Worm (Caenorhabditis elegans) whole organism, L4 larva: ENCODE measurements around the gene trpp-5.
A peak's percentile ranks its signal among the peaks of the same experiment; 100 is the strongest.

Experiments used
- T20F7.1 ChIP-seq: fragments of 200-800 bp; sonication (Bioruptor generic); optimal IDR thresholded peaks from 2 replicates; lab custom pipeline; 2018; ENCODE audit warnings: mild to moderate bottlenecking, missing genetic modification characterization, missing compliant biosample characterization
- T26A8.4 ChIP-seq: fragments of 200-800 bp; sonication (Bioruptor generic); IDR thresholded peaks from 2 replicates; pipeline ENCODE4 v1.3.6; 2022; ENCODE audit warnings: missing genetic modification characterization, missing compliant biosample characterization
- Y105C5A.15 ChIP-seq: fragments of 200-800 bp; sonication (Bioruptor generic); IDR thresholded peaks from 2 replicates; pipeline ENCODE4 v1.3.6; 2022; ENCODE audit warnings: missing genetic modification characterization, missing compliant biosample characterization
- Y48G9A.11 ChIP-seq: fragments of 200-800 bp; sonication (Bioruptor generic); IDR thresholded peaks from 2 replicates; pipeline ENCODE4 v1.3.6; 2022; ENCODE audit warnings: missing genetic modification reagents, missing genetic modification characterization, missing compliant biosample characterization
- aha-1 ChIP-seq: fragments of 150-350 bp; peaks from one replicate; lab custom pipeline; 2014; ENCODE audit warnings: missing biosample characterization, missing genetic modification characterization
- arid-1 ChIP-seq: fragments of 200-800 bp; sonication (Bioruptor generic); conservative IDR thresholded peaks from 2 replicates; pipeline ENCODE4 v1.3.6; 2022; ENCODE audit warnings: missing genetic modification reagents, missing genetic modification characterization, missing compliant biosample characterization
- attf-4 ChIP-seq: sonication (generic microtip); optimal IDR thresholded peaks from 3 replicates; lab custom pipeline; 2017; ENCODE audit warnings: missing biosample characterization, missing genetic modification characterization
- ceh-44 ChIP-seq: fragments of 200-800 bp; sonication (Bioruptor generic); IDR thresholded peaks from 2 replicates; pipeline ENCODE4 v1.3.6; 2022; ENCODE audit warnings: missing genetic modification reagents, missing genetic modification characterization, missing compliant biosample characterization
- ces-1 ChIP-seq: fragments of 150-350 bp; sonication (generic microtip); optimal IDR thresholded peaks from 4 replicates; lab custom pipeline; 2014; ENCODE audit warnings: missing biosample characterization, missing genetic modification reagents, missing genetic modification characterization
- ctbp-1 ChIP-seq: fragments of 200-800 bp; sonication (Bioruptor generic); IDR thresholded peaks from 2 replicates; pipeline ENCODE4 v1.3.6; 2022; ENCODE audit warnings: missing genetic modification reagents, missing genetic modification characterization, missing compliant biosample characterization
- dmd-6 ChIP-seq: fragments of 200-800 bp; sonication (Bioruptor generic); IDR thresholded peaks from 2 replicates; pipeline ENCODE4 v1.3.6; 2022; ENCODE audit warnings: missing genetic modification reagents, missing genetic modification characterization, missing compliant biosample characterization
- dpl-1 ChIP-seq: fragments of 150-350 bp; optimal IDR thresholded peaks from 2 replicates; lab custom pipeline; 2014; ENCODE audit warnings: missing biosample characterization, missing genetic modification reagents, missing genetic modification characterization
- egl-27 ChIP-seq: sonication (generic microtip); optimal IDR thresholded peaks from 3 replicates; lab custom pipeline; 2017; ENCODE audit warnings: missing biosample characterization, missing genetic modification reagents, missing genetic modification characterization
- fos-1 ChIP-seq: fragments of 150-350 bp; optimal IDR thresholded peaks from 2 replicates; lab custom pipeline; 2014; ENCODE audit warnings: missing biosample characterization, missing genetic modification characterization
- gei-8 ChIP-seq: fragments of 200-800 bp; sonication (Bioruptor generic); optimal IDR thresholded peaks from 2 replicates; lab custom pipeline; 2018; ENCODE audit warnings: mild to moderate bottlenecking, missing genetic modification characterization, missing compliant biosample characterization
- hlh-30 ChIP-seq: sonication (generic microtip); optimal IDR thresholded peaks from 2 replicates; lab custom pipeline; 2017; ENCODE audit warnings: antibody characterized with exemption, mild to moderate bottlenecking, missing genetic modification characterization, missing compliant biosample characterization; ENCODE audit not compliant: insufficient read depth
- hmg-1.1 ChIP-seq: fragments of 200-800 bp; sonication (Bioruptor generic); IDR thresholded peaks from 2 replicates; pipeline ENCODE4 v1.3.6; 2022; ENCODE audit warnings: missing genetic modification reagents, missing genetic modification characterization, missing compliant biosample characterization
- lin-38 ChIP-seq: fragments of 200-800 bp; sonication (Bioruptor generic); IDR thresholded peaks from 2 replicates; pipeline ENCODE4 v1.3.6; 2022; ENCODE audit warnings: missing genetic modification reagents, missing genetic modification characterization, missing compliant biosample characterization
- lin-39 ChIP-seq: fragments of 150-350 bp; optimal IDR thresholded peaks from 2 replicates; lab custom pipeline; 2014; ENCODE audit warnings: missing biosample characterization, missing genetic modification reagents, missing genetic modification characterization
- lsy-2 ChIP-seq, 2 experiments: fragments of 150-350 bp in 1 of 2; sonication (generic microtip) in 1 of 2; optimal IDR thresholded peaks; 2 replicates each; lab custom pipeline; 2014 to 2017; ENCODE audit warnings: missing biosample characterization in 2 of 2, missing genetic modification characterization in 2 of 2
- mdl-1 ChIP-seq, 2 experiments: fragments of 150-350 bp in 1 of 2; sonication (generic microtip) in 1 of 2; optimal IDR thresholded peaks; 2 replicates each; lab custom pipeline; 2014 to 2017; ENCODE audit warnings: missing biosample characterization in 2 of 2, missing genetic modification characterization in 2 of 2
- mdt-29 ChIP-seq: fragments of 200-800 bp; sonication (Bioruptor generic); IDR thresholded peaks from 2 replicates; pipeline ENCODE4 v1.3.6; 2022; ENCODE audit warnings: missing genetic modification reagents, missing genetic modification characterization, missing compliant biosample characterization
- mes-2 ChIP-seq: sonication (generic microtip); optimal IDR thresholded peaks from 2 replicates; lab custom pipeline; 2016; ENCODE audit warnings: missing genotype, mild to moderate bottlenecking, missing genetic modification characterization, missing compliant biosample characterization; ENCODE audit not compliant: poor library complexity, severe bottlenecking
- mxl-2 ChIP-seq: fragments of 200-800 bp; sonication (Bioruptor generic); conservative IDR thresholded peaks from 2 replicates; pipeline ENCODE4 v1.3.6; 2022; ENCODE audit warnings: missing genetic modification reagents, missing genetic modification characterization, missing compliant biosample characterization
- mxl-3 ChIP-seq: fragments of 200-800 bp; sonication (Bioruptor generic); optimal IDR thresholded peaks from 2 replicates; lab custom pipeline; 2018; ENCODE audit warnings: mild to moderate bottlenecking, missing genetic modification characterization, missing compliant biosample characterization
- nhr-11 ChIP-seq: fragments of 150-350 bp; optimal IDR thresholded peaks from 2 replicates; lab custom pipeline; 2014; ENCODE audit warnings: missing biosample characterization, missing genetic modification characterization
- nhr-28 ChIP-seq: fragments of 150-350 bp; optimal IDR thresholded peaks from 2 replicates; lab custom pipeline; 2014; ENCODE audit warnings: missing biosample characterization, missing genetic modification characterization
- nhr-41 ChIP-seq: fragments of 200-800 bp; sonication (Bioruptor generic); IDR thresholded peaks from 2 replicates; pipeline ENCODE4 v1.3.6; 2022; ENCODE audit warnings: missing genetic modification reagents, missing genetic modification characterization, missing compliant biosample characterization
- nhr-48 ChIP-seq: sonication (generic microtip); optimal IDR thresholded peaks from 2 replicates; lab custom pipeline; 2016; ENCODE audit warnings: mild to moderate bottlenecking, missing genetic modification characterization, missing compliant biosample characterization
- nhr-76 ChIP-seq: fragments of 150-350 bp; optimal IDR thresholded peaks from 2 replicates; lab custom pipeline; 2014; ENCODE audit warnings: missing biosample characterization, missing genetic modification characterization
- nhr-77 ChIP-seq: fragments of 150-350 bp; optimal IDR thresholded peaks from 2 replicates; lab custom pipeline; 2014; ENCODE audit warnings: missing biosample characterization, missing genetic modification characterization
- pha-4 ChIP-seq, 2 experiments: fragments of 150-350 bp in 1 of 2; fragments of 200-800 bp in 1 of 2; sonication (Bioruptor generic) in 1 of 2; IDR thresholded peaks in 1 of 2; optimal IDR thresholded peaks in 1 of 2; 2 replicates each; pipeline versions ENCODE4 v1.3.6 to Lab custom; 2014 to 2022; ENCODE audit warnings: missing genetic modification characterization in 2 of 2, missing genetic modification reagents in 2 of 2, missing biosample characterization in 1 of 2, missing compliant biosample characterization in 1 of 2
- php-3 ChIP-seq: fragments of 200-800 bp; sonication (Bioruptor generic); IDR thresholded peaks from 2 replicates; pipeline ENCODE4 v1.3.6; 2022; ENCODE audit warnings: missing genetic modification reagents, missing genetic modification characterization, missing compliant biosample characterization
- pqm-1 ChIP-seq: sonication (generic microtip); optimal IDR thresholded peaks from 2 replicates; lab custom pipeline; 2017; ENCODE audit warnings: missing biosample characterization, missing genetic modification characterization
- rbr-2 ChIP-seq: sonication (generic microtip); optimal IDR thresholded peaks from 2 replicates; lab custom pipeline; 2016; ENCODE audit warnings: missing genotype, missing genetic modification characterization, missing compliant biosample characterization
- set-16 ChIP-seq: fragments of 200-800 bp; sonication (Bioruptor generic); IDR thresholded peaks from 2 replicates; pipeline ENCODE4 v1.3.6; 2022; ENCODE audit warnings: missing genetic modification reagents, missing genetic modification characterization, missing compliant biosample characterization
- snpc-1.2 ChIP-seq: fragments of 200-800 bp; sonication (Bioruptor generic); IDR thresholded peaks from 2 replicates; pipeline ENCODE4 v1.3.6; 2022; ENCODE audit warnings: missing genetic modification reagents, missing genetic modification characterization, missing compliant biosample characterization
- spr-1 ChIP-seq: sonication (generic microtip); optimal IDR thresholded peaks from 2 replicates; lab custom pipeline; 2016; ENCODE audit warnings: mild to moderate bottlenecking, missing genetic modification characterization, missing compliant biosample characterization
- spr-3 ChIP-seq: fragments of 200-800 bp; sonication (Bioruptor generic); optimal IDR thresholded peaks from 2 replicates; lab custom pipeline; 2018; ENCODE audit warnings: mild to moderate bottlenecking, missing genetic modification characterization, missing compliant biosample characterization
- tag-97 ChIP-seq: fragments of 200-800 bp; sonication (Bioruptor generic); IDR thresholded peaks from 2 replicates; pipeline ENCODE4 v1.3.6; 2022; ENCODE audit warnings: missing genetic modification characterization, missing compliant biosample characterization
- unc-62 ChIP-seq, 3 experiments: fragments of 150-350 bp in 1 of 3; sonication (generic microtip); optimal IDR thresholded peaks in 2 of 3; peaks in 1 of 3; 1 replicate in 1 of 3; 2 replicates in 2 of 3; lab custom pipeline; 2014 to 2017; ENCODE audit warnings: missing biosample characterization in 3 of 3, missing genetic modification characterization in 3 of 3, missing genetic modification reagents in 3 of 3, missing genotype in 1 of 3
- zip-2 ChIP-seq: fragments of 150-350 bp; optimal IDR thresholded peaks from 2 replicates; lab custom pipeline; 2014; ENCODE audit warnings: missing biosample characterization, missing genetic modification characterization

The trpp-5 gene

DNA sequence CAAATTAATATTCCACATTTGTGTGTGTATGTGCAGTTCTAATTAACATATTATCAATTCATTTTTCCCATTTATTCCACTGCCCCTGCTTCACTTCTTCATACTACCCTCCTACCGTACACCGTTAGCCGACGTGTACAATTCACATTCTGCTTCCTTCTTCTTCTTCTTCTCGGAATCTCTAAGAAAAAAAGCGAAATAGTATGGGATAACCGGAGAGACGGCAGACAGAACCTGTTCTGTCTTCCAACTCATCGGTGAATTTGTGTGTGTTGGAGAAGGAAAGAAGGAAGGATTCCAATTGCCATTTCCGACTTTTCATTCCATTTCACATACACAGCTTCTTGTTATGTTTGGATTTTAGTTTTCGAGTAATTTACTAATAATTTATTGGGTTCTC lies 35.4 kb upstream of the trpp-5 start:
- TF ChIP-seq unc-62 (GFP tag; optimal IDR thresholded peaks at IDR 0.05 in 1 of 2; lab: Kevin White, UChicago) (peak in 1 of 2 experiments; percentile 85), unc-62 (tag; optimal IDR thresholded peaks at IDR 0.05; lab: Kevin White, UChicago) (no peak), lin-38 (no peak), Y48G9A.11 (GFP tag; lab: Robert Waterston, UW) (no peak), mdl-1 (tag; optimal IDR thresholded peaks at IDR 0.05; lab: Kevin White, UChicago) (no peak), egl-27 (tag; lab: Kevin White, UChicago) (no peak), T26A8.4 (GFP tag; lab: Robert Waterston, UW) (no peak), php-3 (GFP tag; lab: Robert Waterston, UW) (no peak), T20F7.1 (GFP tag; lab: Kevin White, UChicago) (no peak), zip-2 (tag; lab: Kevin White, UChicago) (no peak), attf-4 (tag; lab: Kevin White, UChicago) (no peak), aha-1 (tag; lab: Kevin White, UChicago) (peak; percentile 48), lsy-2 (tag; optimal IDR thresholded peaks at IDR 0.05; lab: Kevin White, UChicago) (peak in 1 of 2 experiments; percentile 52), dmd-6 (GFP tag; lab: Robert Waterston, UW) (no peak), pqm-1 (tag; lab: Kevin White, UChicago) (no peak), nhr-48 (tag; lab: Kevin White, UChicago) (no peak), dpl-1 (GFP tag; lab: Kevin White, UChicago) (no peak), nhr-11 (no peak), fos-1 (tag; lab: Kevin White, UChicago) (no peak), nhr-28 (tag; lab: Kevin White, UChicago) (peak; percentile 55), set-16 (GFP tag; lab: Robert Waterston, UW) (no peak), spr-1 (tag; lab: Kevin White, UChicago) (no peak)

DNA sequence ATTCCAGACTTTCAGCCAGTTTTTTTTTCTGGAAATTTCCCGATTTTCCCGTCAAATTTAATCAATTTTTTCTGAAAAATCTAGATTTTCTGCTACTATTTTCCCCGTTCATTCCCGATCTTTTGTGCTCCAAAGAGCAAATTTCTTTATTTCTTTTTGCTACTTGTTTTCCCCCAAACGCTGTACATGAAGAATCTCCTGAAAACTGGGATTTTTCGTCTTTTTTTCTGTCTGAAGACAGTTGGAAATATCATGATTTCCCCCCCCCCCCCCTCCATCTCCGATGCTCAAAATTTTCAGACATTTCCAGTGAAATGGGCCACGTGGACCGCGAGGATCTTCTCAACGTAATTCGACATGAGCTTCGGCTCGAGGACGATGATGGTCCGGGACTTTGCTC lies 25.8 kb upstream of the trpp-5 start, which contains the start of gene sinh-1:
Gene sinh-1 (plus strand): TSS at position 301 of the 400 bp plus-strand sequence.
- TF ChIP-seq set-16 (GFP tag; lab: Robert Waterston, UW) (0 out of 2 replicates have a peak, but pooled peaks have one; percentile 33), ces-1 (GFP tag; lab: Kevin White, UChicago) (no peak)

DNA sequence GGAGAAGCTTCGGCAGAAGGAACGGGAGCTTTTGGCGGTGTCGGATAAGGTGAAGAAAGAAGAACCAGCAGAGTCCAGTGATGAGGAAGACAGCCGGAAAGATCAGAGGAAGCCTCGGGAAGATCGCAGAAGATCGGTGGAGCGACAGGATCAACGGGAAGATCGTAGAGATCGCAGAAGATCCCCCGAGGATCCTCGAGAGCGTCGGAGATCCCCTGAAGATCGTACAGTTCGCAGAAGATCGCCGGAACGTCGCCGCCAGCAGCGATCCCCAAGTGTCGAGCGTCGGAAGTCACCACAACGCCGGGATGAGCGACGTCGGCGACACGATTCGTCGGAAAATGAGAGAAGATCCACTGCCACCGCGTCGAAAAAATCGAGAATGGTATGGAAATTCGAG lies 24.0 kb upstream of the trpp-5 start:
- TF ChIP-seq T26A8.4 (GFP tag; lab: Robert Waterston, UW): no peak
- peak; percentile 88 for TF ChIP-seq set-16 (GFP tag; lab: Robert Waterston, UW)

DNA sequence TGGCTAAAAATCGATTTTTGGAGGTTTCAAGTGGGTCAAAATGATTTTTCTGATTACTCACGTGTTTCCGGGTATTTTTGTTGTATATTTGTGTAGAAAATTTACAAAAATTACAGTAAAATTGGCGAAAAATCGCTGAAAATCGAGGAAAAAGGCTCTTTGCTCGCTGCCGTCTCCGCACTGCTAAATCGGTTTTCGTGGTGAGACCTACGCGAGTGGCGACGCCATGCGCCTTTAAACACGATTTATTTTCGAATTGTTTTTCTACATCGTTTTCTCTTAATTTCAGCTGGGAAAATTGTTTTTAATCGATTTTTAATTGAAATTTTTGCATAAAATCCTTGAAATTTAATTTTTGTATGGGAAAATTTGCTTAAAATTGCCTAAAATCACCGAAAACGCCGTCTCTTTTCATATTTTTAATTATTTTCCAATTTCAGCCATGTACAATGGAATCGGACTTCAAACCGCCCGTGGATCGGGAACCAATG lies 22.8 kb upstream of the trpp-5 start, which contains the start of the genes pqn-87 and rsr-2:
Gene pqn-87 (minus strand): TSS at position 171 of the 491 bp plus-strand sequence.
Gene rsr-2 (plus strand): TSS at position 441 of the 491 bp plus-strand sequence.
- TF ChIP-seq Y105C5A.15 (no peak), mes-2 (tag; lab: Kevin White, UChicago) (peak; percentile 59), snpc-1.2 (GFP tag; lab: Robert Waterston, UW) (no peak), nhr-77 (no peak), ctbp-1 (no peak), spr-3 (GFP tag; lab: Kevin White, UChicago) (no peak), mdt-29 (no peak), T20F7.1 (GFP tag; lab: Kevin White, UChicago) (no peak), lsy-2 (tag; optimal IDR thresholded peaks at IDR 0.05; lab: Kevin White, UChicago) (peak in 1 of 2 experiments; percentile 53), hmg-1.1 (GFP tag; lab: Robert Waterston, UW) (0 out of 2 replicates have a peak, but pooled peaks have one; percentile 42), gei-8 (GFP tag; lab: Kevin White, UChicago) (no peak), nhr-41 (GFP tag; lab: Robert Waterston, UW) (no peak), dpl-1 (GFP tag; lab: Kevin White, UChicago) (peak; percentile 48), lin-39 (tag; lab: Kevin White, UChicago) (no peak), rbr-2 (tag; lab: Kevin White, UChicago) (peak; percentile 23), tag-97 (GFP tag; lab: Robert Waterston, UW) (no peak), hlh-30 (tag; lab: Kevin White, UChicago) (peak; percentile 32), ceh-44 (no peak), mxl-3 (no peak), pha-4 (GFP tag; IDR thresholded peaks at IDR 0.05; lab: Robert Waterston, UW) (no peak), pha-4 (tag; optimal IDR thresholded peaks at IDR 0.05; lab: Kevin White, UChicago) (no peak), mxl-2 (GFP tag; lab: Robert Waterston, UW) (no peak), aha-1 (tag; lab: Kevin White, UChicago) (peak; percentile 38), lin-38 (0 out of 2 replicates have a peak, but pooled peaks have one; percentile 19), Y48G9A.11 (GFP tag; lab: Robert Waterston, UW) (no peak), arid-1 (GFP tag; lab: Robert Waterston, UW) (no peak), nhr-76 (no peak), fos-1 (tag; lab: Kevin White, UChicago) (no peak)
